Fruit fly (Drosophila melanogaster) whole organism, embryonic: ENCODE results near the gene CG16736.

ENCODE experiments used
- CG17385 ChIP-seq: fragments of 200-800 bp; sonication (Bioruptor generic); optimal IDR thresholded peaks from 3 replicates; lab custom pipeline; 2018; ENCODE audit warnings: missing biosample characterization, mild to moderate bottlenecking, missing genetic modification characterization
- CG2202 ChIP-seq: fragments of 200-800 bp; sonication (Bioruptor generic); optimal IDR thresholded peaks from 2 replicates; lab custom pipeline; 2018; ENCODE audit warnings: missing biosample characterization, mild to moderate bottlenecking, missing genetic modification characterization
- CG2712 ChIP-seq: fragments of 200-800 bp; optimal IDR thresholded peaks from 3 replicates; lab custom pipeline; 2019; ENCODE audit warnings: missing biosample characterization, mild to moderate bottlenecking, missing genetic modification characterization, moderate library complexity
- CoRest ChIP-seq: fragments of 200-800 bp; sonication (Bioruptor generic); optimal IDR thresholded peaks from 3 replicates; lab custom pipeline; 2018; ENCODE audit warnings: missing biosample characterization, mild to moderate bottlenecking, missing genetic modification characterization, moderate library complexity
- H2.0 ChIP-seq: fragments of 200-800 bp; sonication (Bioruptor generic); IDR thresholded peaks from 2 replicates; pipeline ENCODE4 v1.3.6; 2022; ENCODE audit warnings: missing biosample characterization, missing genetic modification characterization
- Hey ChIP-seq: fragments of 200-800 bp; sonication (Bioruptor generic); optimal IDR thresholded peaks from 3 replicates; lab custom pipeline; 2018; ENCODE audit warnings: missing biosample characterization, mild to moderate bottlenecking, missing genetic modification characterization

- TF ChIP-seq H2.0 (GFP tag; lab: Robert Waterston, UW) (no peak), Hey (tag; lab: Kevin White, UChicago) (no peak), CG17385 (no peak), CoRest (tag; lab: Kevin White, UChicago) (no peak), CG2712 (tag; lab: Kevin White, UChicago) (no peak), CG2202 (tag; lab: Kevin White, UChicago) (no peak)
These were observed 8.3 kb downstream of the CG16736 start for dm6 chr3R:9249025-9249735.
